Worm (Caenorhabditis elegans) whole organism, L2 larva: ENCODE data around the gene cyp-44A1.

Experiments
- C34F6.9 ChIP-seq: fragments of 150-350 bp; optimal IDR thresholded peaks from 2 replicates; lab custom pipeline; 2014; ENCODE audit warnings: missing biosample characterization, missing genetic modification characterization
- F13H6.1 ChIP-seq: sonication (generic microtip); optimal IDR thresholded peaks from 2 replicates; lab custom pipeline; 2016; ENCODE audit warnings: missing genetic modification characterization, missing compliant biosample characterization
- R02D3.7 ChIP-seq: fragments of 150-350 bp; optimal IDR thresholded peaks from 2 replicates; lab custom pipeline; 2014; ENCODE audit warnings: missing biosample characterization, missing genetic modification characterization
- Y55F3AM.14 ChIP-seq: fragments of 200-800 bp; sonication (Bioruptor generic); optimal IDR thresholded peaks from 2 replicates; lab custom pipeline; 2018; ENCODE audit warnings: mild to moderate bottlenecking, missing genetic modification characterization, missing compliant biosample characterization
- ZK546.5 ChIP-seq: sonication (generic microtip); optimal IDR thresholded peaks from 2 replicates; lab custom pipeline; 2017; ENCODE audit warnings: missing biosample characterization, missing genetic modification characterization
- alr-1 ChIP-seq: fragments of 150-350 bp; optimal IDR thresholded peaks from 2 replicates; lab custom pipeline; 2014; ENCODE audit warnings: missing biosample characterization, missing genetic modification characterization
- aly-2 ChIP-seq: fragments of 150-350 bp; optimal IDR thresholded peaks from 2 replicates; lab custom pipeline; 2014; ENCODE audit warnings: missing biosample characterization, missing genetic modification characterization
- ama-1 ChIP-seq: fragments of 150-350 bp; optimal IDR thresholded peaks from 2 replicates; lab custom pipeline; 2018; ENCODE audit warnings: inconsistent platforms
- blmp-1 ChIP-seq: sonication (generic microtip); optimal IDR thresholded peaks from 2 replicates; lab custom pipeline; 2017; ENCODE audit warnings: missing genetic modification characterization, mild to moderate bottlenecking, missing compliant biosample characterization, antibody characterized with exemption, moderate library complexity; ENCODE audit not compliant: insufficient read depth
- ceh-16 ChIP-seq: fragments of 150-350 bp; optimal IDR thresholded peaks from 2 replicates; lab custom pipeline; 2014; ENCODE audit warnings: missing biosample characterization, missing genetic modification characterization
- ceh-82 ChIP-seq: fragments of 150-350 bp; optimal IDR thresholded peaks from 2 replicates; lab custom pipeline; 2014; ENCODE audit warnings: missing biosample characterization, missing genetic modification characterization
- crh-2 ChIP-seq: sonication (generic microtip); optimal IDR thresholded peaks from 2 replicates; lab custom pipeline; 2017; ENCODE audit warnings: missing biosample characterization, missing genetic modification characterization
- dmd-4 ChIP-seq: sonication (generic microtip); optimal IDR thresholded peaks from 2 replicates; lab custom pipeline; 2017; ENCODE audit warnings: missing biosample characterization, missing genetic modification characterization
- egl-27 ChIP-seq: sonication (generic microtip); optimal IDR thresholded peaks from 3 replicates; lab custom pipeline; 2017; ENCODE audit warnings: missing biosample characterization, missing genetic modification reagents, missing genetic modification characterization
- elt-1 ChIP-seq: fragments of 150-350 bp; optimal IDR thresholded peaks from 2 replicates; lab custom pipeline; 2014; ENCODE audit warnings: missing biosample characterization, missing genetic modification characterization
- elt-3 ChIP-seq: sonication (generic microtip); optimal IDR thresholded peaks from 2 replicates; lab custom pipeline; 2017; ENCODE audit warnings: missing biosample characterization, missing genetic modification characterization
- fos-1 ChIP-seq: fragments of 150-350 bp; optimal IDR thresholded peaks from 2 replicates; lab custom pipeline; 2014; ENCODE audit warnings: missing biosample characterization, missing genetic modification characterization
- lin-13 ChIP-seq: fragments of 150-350 bp; optimal IDR thresholded peaks from 2 replicates; lab custom pipeline; 2014; ENCODE audit warnings: missing biosample characterization, missing genetic modification reagents, missing genetic modification characterization
- lin-39 ChIP-seq: fragments of 150-350 bp; optimal IDR thresholded peaks from 2 replicates; lab custom pipeline; 2014; ENCODE audit warnings: missing biosample characterization, missing genetic modification reagents, missing genetic modification characterization
- mab-5 ChIP-seq: fragments of 150-350 bp; optimal IDR thresholded peaks from 2 replicates; lab custom pipeline; 2014; ENCODE audit warnings: missing biosample characterization, missing genetic modification characterization
- mbf-1 ChIP-seq: sonication (generic microtip); optimal IDR thresholded peaks from 2 replicates; lab custom pipeline; 2017; ENCODE audit warnings: missing biosample characterization, missing genetic modification characterization
- mdl-1 ChIP-seq, 2 experiments: fragments of 150-350 bp in 1 of 2; sonication (generic microtip) in 1 of 2; optimal IDR thresholded peaks; 2 replicates each; lab custom pipeline; 2017; ENCODE audit warnings: missing biosample characterization in 2 of 2, missing genetic modification characterization in 2 of 2
- nhr-10 ChIP-seq: sonication (generic microtip); optimal IDR thresholded peaks from 2 replicates; lab custom pipeline; 2017; ENCODE audit warnings: missing biosample characterization, missing genetic modification characterization
- nhr-11 ChIP-seq: fragments of 150-350 bp; optimal IDR thresholded peaks from 2 replicates; lab custom pipeline; 2014; ENCODE audit warnings: missing biosample characterization, missing genetic modification characterization
- nhr-129 ChIP-seq: fragments of 150-350 bp; optimal IDR thresholded peaks from 2 replicates; lab custom pipeline; 2014; ENCODE audit warnings: missing biosample characterization, missing genetic modification characterization
- nhr-237 ChIP-seq: fragments of 150-350 bp; optimal IDR thresholded peaks from 2 replicates; lab custom pipeline; 2014; ENCODE audit warnings: missing biosample characterization, missing genetic modification characterization
- nhr-25 ChIP-seq: fragments of 150-350 bp; sonication (generic microtip); optimal IDR thresholded peaks from 3 replicates; lab custom pipeline; 2014; ENCODE audit warnings: missing biosample characterization, missing genetic modification characterization
- nhr-6 ChIP-seq: fragments of 150-350 bp; optimal IDR thresholded peaks from 2 replicates; lab custom pipeline; 2014; ENCODE audit warnings: missing biosample characterization, missing genetic modification characterization
- sma-9 ChIP-seq, 2 experiments: fragments of 150-350 bp in 1 of 2; sonication (generic microtip) in 1 of 2; optimal IDR thresholded peaks; 2 replicates each; lab custom pipeline; 2014 to 2016; ENCODE audit warnings: missing genetic modification characterization in 2 of 2, mild to moderate bottlenecking in 1 of 2, missing biosample characterization in 1 of 2, missing compliant biosample characterization in 1 of 2, missing genetic modification reagents in 1 of 2, moderate library complexity in 1 of 2
- unc-62 ChIP-seq: fragments of 150-350 bp; optimal IDR thresholded peaks from 2 replicates; lab custom pipeline; 2014; ENCODE audit warnings: missing biosample characterization, missing genetic modification reagents, missing genetic modification characterization
- zag-1 ChIP-seq: fragments of 150-350 bp; optimal IDR thresholded peaks from 2 replicates; lab custom pipeline; 2014; ENCODE audit warnings: missing biosample characterization, missing genetic modification characterization
- ztf-1 ChIP-seq: fragments of 200-800 bp; sonication (Bioruptor generic); conservative IDR thresholded peaks from 2 replicates; pipeline ENCODE4 v1.3.6; 2022; ENCODE audit warnings: missing genetic modification characterization, missing compliant biosample characterization
- ztf-11 ChIP-seq: sonication (generic microtip); optimal IDR thresholded peaks from 2 replicates; lab custom pipeline; 2017; ENCODE audit warnings: missing biosample characterization, missing genetic modification characterization
- ztf-4 ChIP-seq: fragments of 150-350 bp; optimal IDR thresholded peaks from 2 replicates; lab custom pipeline; 2014; ENCODE audit warnings: missing biosample characterization, missing genetic modification characterization

The cyp-44A1 gene

DNA sequence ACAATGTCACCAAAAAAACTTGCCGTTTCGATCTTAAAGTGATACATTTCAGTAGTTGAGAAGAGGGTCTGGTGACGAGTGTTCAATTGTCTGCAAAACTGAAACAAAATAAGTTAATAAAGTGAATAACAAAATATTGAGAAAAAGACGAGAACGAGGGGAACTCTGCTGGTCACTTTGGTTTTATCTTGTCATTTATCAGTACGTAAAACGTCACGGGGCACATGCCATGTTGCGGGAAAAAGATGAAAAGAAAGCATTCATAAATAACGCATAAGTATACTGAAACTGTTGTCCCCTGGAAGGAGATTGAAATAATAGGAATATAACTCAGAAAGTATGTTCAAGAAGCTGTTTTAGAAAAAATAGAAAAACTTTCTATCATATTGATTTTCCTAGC lies 11.0 kb downstream of the cyp-44A1 start, which contains the start of gene sahd-1:
sahd-1 (minus strand) TSS at position 100 of the 400 bp plus-strand sequence.
- TF ChIP-seq fos-1 (peak; percentile 45), crh-2 (no peak)
- TF ChIP-seq, all 48 proteins: peak for 1

DNA sequence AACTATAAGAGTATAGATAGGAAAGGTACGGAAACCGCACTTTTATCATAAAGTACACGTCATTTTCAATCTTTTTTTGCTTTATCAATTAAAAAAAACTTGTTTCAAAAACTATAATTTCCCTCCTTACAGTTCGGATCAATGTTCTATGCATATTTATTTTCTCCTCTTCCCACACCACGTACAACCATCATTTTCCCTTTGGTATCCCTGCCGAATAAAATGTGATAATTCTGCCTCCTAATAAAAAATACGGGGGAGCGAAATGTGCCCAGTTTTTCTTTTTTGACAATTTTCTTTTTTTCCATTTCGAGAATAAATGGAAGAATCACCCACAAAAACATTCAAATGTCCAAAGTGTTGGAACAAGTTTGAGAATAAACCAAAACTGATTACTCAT lies 11.7 kb downstream of the cyp-44A1 start, which contains the start of gene ZK177.3:
ZK177.3 (plus strand) TSS at position 301 of the 400 bp plus-strand sequence.
- TF ChIP-seq fos-1 (peak; percentile 43), unc-62 (no peak)

DNA sequence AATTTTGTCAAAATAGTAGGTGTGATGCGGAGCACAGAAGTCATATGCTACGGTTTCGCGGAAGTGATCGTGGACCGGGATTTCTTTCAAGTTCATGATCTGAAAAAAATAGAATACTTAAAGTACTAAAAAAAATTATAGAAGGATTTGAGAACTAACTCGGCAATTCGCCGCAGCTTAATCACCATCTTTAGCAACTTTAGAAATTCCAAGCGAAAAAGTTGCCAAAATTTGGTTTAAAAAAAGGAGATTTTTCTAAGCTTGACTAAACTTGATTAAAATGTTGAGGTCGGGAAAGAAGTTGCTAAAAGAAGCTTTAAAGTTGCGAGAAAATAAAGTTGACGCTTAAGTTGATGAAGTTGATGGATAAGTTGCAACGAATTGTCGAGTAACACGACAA lies 13.8 kb downstream of the cyp-44A1 start, which contains the start of gene ZK177.9:
ZK177.9 (minus strand) TSS at position 101 of the 400 bp plus-strand sequence.
- TF ChIP-seq aly-2 (tag; lab: Kevin White, UChicago) (no peak), C34F6.9 (tag; lab: Kevin White, UChicago) (no peak)

DNA sequence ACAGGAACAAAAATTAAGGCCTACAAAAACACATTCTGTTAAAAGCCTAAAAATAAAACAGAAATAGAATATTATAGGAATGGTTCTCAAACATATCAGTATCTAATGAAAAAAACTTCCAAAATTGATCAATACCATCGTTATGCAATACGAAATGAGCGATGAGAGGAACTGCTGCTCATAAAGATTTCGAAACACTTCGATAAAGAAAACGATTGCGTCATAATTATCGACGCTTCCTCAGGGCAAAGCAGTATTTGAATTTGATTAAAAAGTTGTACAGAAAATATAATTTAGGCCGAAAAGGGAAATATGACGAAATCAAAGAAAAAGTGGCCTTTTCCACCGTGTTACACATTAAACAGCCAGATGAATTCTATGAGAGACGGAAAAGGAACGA lies 14.2 kb downstream of the cyp-44A1 start:
- TF ChIP-seq nhr-6 (tag; lab: Kevin White, UChicago) = no peak
- no peak for TF ChIP-seq elt-3 (tag; lab: Kevin White, UChicago)
- TF ChIP-seq nhr-237 (tag; lab: Kevin White, UChicago) = no peak
- TF ChIP-seq mbf-1 (tag; lab: Kevin White, UChicago) = no peak
- TF ChIP-seq elt-1 (tag; lab: Kevin White, UChicago) = no peak
- no peak for TF ChIP-seq Y55F3AM.14 (GFP tag; lab: Kevin White, UChicago)
- no peak for TF ChIP-seq F13H6.1 (tag; lab: Kevin White, UChicago)
- TF ChIP-seq lin-13 (GFP tag; lab: Kevin White, UChicago) = no peak
- TF ChIP-seq egl-27 (tag; lab: Kevin White, UChicago) = no peak
- no peak for TF ChIP-seq blmp-1 (tag; lab: Kevin White, UChicago)
- no peak for TF ChIP-seq ztf-11
- TF ChIP-seq aly-2 (tag; lab: Kevin White, UChicago) = no peak
- no peak for TF ChIP-seq nhr-10

DNA sequence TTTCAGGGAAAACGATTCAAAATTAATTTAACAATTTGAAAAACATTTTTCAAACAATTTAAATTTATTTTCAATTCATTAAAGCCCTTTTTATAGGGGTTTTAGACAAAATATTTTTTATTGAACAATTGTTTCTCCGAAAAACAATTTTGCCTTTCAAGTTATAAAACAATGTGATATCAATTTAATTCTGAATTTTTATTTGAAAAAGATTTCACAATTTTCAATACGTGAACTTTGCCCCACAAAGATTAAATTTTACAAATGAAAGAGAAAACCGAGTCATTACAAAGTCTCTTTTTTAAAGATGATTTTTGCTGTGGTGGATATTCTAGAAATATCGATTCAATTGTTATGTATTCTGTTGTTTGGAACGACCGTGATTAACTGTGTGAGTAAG lies 15.1 kb downstream of the cyp-44A1 start, which contains the start of gene ZK177.2:
ZK177.2 (plus strand) TSS at position 301 of the 400 bp plus-strand sequence.
- TF ChIP-seq ceh-82 (tag; lab: Kevin White, UChicago) = no peak
- no peak for TF ChIP-seq ztf-1 (GFP tag; lab: Robert Waterston, UW)
- no peak for TF ChIP-seq nhr-25 (tag; lab: Kevin White, UChicago)
- no peak for TF ChIP-seq alr-1 (tag; lab: Kevin White, UChicago)
- TF ChIP-seq unc-62 = no peak
- no peak for TF ChIP-seq nhr-237 (tag; lab: Kevin White, UChicago)
- TF ChIP-seq zag-1 (tag; lab: Kevin White, UChicago) = no peak
- TF ChIP-seq R02D3.7 = no peak
- TF ChIP-seq nhr-11 = no peak
- TF ChIP-seq ZK546.5 (tag; lab: Kevin White, UChicago) = no peak
- no peak for TF ChIP-seq fos-1
- TF ChIP-seq C34F6.9 (tag; lab: Kevin White, UChicago) = no peak
- no peak for TF ChIP-seq lin-39
- TF ChIP-seq elt-3 (tag; lab: Kevin White, UChicago) = no peak
- no peak for TF ChIP-seq dmd-4 (tag; lab: Kevin White, UChicago)
- TF ChIP-seq ceh-16 (tag; lab: Kevin White, UChicago) = no peak
- no peak for TF ChIP-seq mbf-1 (tag; lab: Kevin White, UChicago)

DNA sequence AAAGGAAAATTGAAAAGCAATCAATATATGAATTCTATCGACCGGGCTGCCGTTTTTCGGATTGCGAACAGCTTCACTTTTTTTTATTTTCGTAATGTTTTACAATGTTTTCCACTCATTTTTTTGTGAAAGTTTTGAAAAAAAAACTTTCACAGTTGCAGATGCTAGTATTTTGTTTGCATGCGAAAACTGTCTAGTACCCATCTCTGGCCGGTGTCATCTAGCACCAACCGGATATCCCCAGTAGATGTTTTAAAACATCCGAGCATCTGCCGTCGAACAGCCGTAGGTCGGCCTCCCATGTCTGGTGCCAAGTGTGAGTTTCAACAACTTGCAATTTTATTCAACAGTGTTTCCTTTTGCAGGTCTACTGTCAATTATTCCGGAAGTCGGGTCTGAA lies 17.6 kb downstream of the cyp-44A1 start, which contains the start of gene ZK177.12:
ZK177.12 (plus strand) TSS at position 301 of the 400 bp plus-strand sequence.
- no peak for TF ChIP-seq nhr-129 (tag; lab: Kevin White, UChicago)
- no peak for TF ChIP-seq ceh-16 (tag; lab: Kevin White, UChicago)
- TF ChIP-seq ama-1 (lab: Kevin White, UChicago) = no peak
- TF ChIP-seq ztf-4 (tag; lab: Kevin White, UChicago) = no peak
- no peak for TF ChIP-seq mab-5 (tag; lab: Kevin White, UChicago)
- TF ChIP-seq nhr-11 = no peak
- TF ChIP-seq sma-9 (GFP tag; optimal IDR thresholded peaks at IDR 0.05; lab: Kevin White, UChicago) = no peak
- no peak for TF ChIP-seq sma-9 (tag; optimal IDR thresholded peaks at IDR 0.05; lab: Kevin White, UChicago)
- no peak for TF ChIP-seq ztf-11
- no peak for TF ChIP-seq mdl-1 (tag; optimal IDR thresholded peaks at IDR 0.05; lab: Kevin White, UChicago)
- TF ChIP-seq ceh-82 (tag; lab: Kevin White, UChicago) = no peak
- TF ChIP-seq, all 48 proteins: peak for 0
